Worm (Caenorhabditis elegans) whole organism, L4 larva: ENCODE measurements around the gene pro-1.

Experiments
- F10B5.3 ChIP-seq: sonication (generic microtip); optimal IDR thresholded peaks from 2 replicates; lab custom pipeline; 2016; ENCODE audit warnings: mild to moderate bottlenecking, missing genetic modification characterization, missing compliant biosample characterization
- F37D6.2 ChIP-seq: sonication (generic microtip); optimal IDR thresholded peaks from 2 replicates; lab custom pipeline; 2016; ENCODE audit warnings: mild to moderate bottlenecking, missing genetic modification characterization, missing compliant biosample characterization
- F44E2.7 ChIP-seq: fragments of 200-800 bp; sonication (Bioruptor generic); IDR thresholded peaks from 2 replicates; pipeline ENCODE4 v2.1.2; 2022; ENCODE audit warnings: missing genetic modification characterization, missing compliant biosample characterization
- T20F7.1 ChIP-seq: fragments of 200-800 bp; sonication (Bioruptor generic); optimal IDR thresholded peaks from 2 replicates; lab custom pipeline; 2018; ENCODE audit warnings: mild to moderate bottlenecking, missing genetic modification characterization, missing compliant biosample characterization
- T26A8.4 ChIP-seq: fragments of 200-800 bp; sonication (Bioruptor generic); IDR thresholded peaks from 2 replicates; pipeline ENCODE4 v1.3.6; 2022; ENCODE audit warnings: missing genetic modification characterization, missing compliant biosample characterization
- Y105C5A.15 ChIP-seq: fragments of 200-800 bp; sonication (Bioruptor generic); IDR thresholded peaks from 2 replicates; pipeline ENCODE4 v1.3.6; 2022; ENCODE audit warnings: missing genetic modification characterization, missing compliant biosample characterization
- Y75B8A.6 ChIP-seq: fragments of 200-800 bp; sonication (Bioruptor generic); IDR thresholded peaks from 2 replicates; pipeline ENCODE4 v1.3.6; 2022; ENCODE audit warnings: missing genetic modification reagents, missing genetic modification characterization, missing compliant biosample characterization
- ZK337.2 ChIP-seq: fragments of 200-800 bp; sonication (Bioruptor generic); IDR thresholded peaks from 2 replicates; pipeline ENCODE4 v1.3.6; 2022; ENCODE audit warnings: missing genetic modification reagents, missing genetic modification characterization, missing compliant biosample characterization
- ama-1 ChIP-seq: fragments of 150-350 bp; optimal IDR thresholded peaks from 2 replicates; lab custom pipeline; 2014; ENCODE audit warnings: inconsistent platforms, mixed read lengths
- arid-1 ChIP-seq: fragments of 200-800 bp; sonication (Bioruptor generic); conservative IDR thresholded peaks from 2 replicates; pipeline ENCODE4 v1.3.6; 2022; ENCODE audit warnings: missing genetic modification reagents, missing genetic modification characterization, missing compliant biosample characterization
- attf-4 ChIP-seq: sonication (generic microtip); optimal IDR thresholded peaks from 3 replicates; lab custom pipeline; 2017; ENCODE audit warnings: missing biosample characterization, missing genetic modification characterization
- ceh-28 ChIP-seq: fragments of 150-350 bp; optimal IDR thresholded peaks from 2 replicates; lab custom pipeline; 2014; ENCODE audit warnings: missing biosample characterization, missing genetic modification reagents, missing genetic modification characterization
- ceh-32 ChIP-seq: sonication (generic microtip); optimal IDR thresholded peaks from 2 replicates; lab custom pipeline; 2016; ENCODE audit warnings: mild to moderate bottlenecking, missing genetic modification characterization, missing compliant biosample characterization; ENCODE audit not compliant: poor library complexity
- ceh-44 ChIP-seq: fragments of 200-800 bp; sonication (Bioruptor generic); IDR thresholded peaks from 2 replicates; pipeline ENCODE4 v1.3.6; 2022; ENCODE audit warnings: missing genetic modification reagents, missing genetic modification characterization, missing compliant biosample characterization
- ceh-62 ChIP-seq: sonication (generic microtip); optimal IDR thresholded peaks from 2 replicates; lab custom pipeline; 2017; ENCODE audit warnings: missing biosample characterization, missing genetic modification characterization
- ceh-82 ChIP-seq: sonication (generic microtip); optimal IDR thresholded peaks from 2 replicates; lab custom pipeline; 2017; ENCODE audit warnings: missing biosample characterization, missing genetic modification characterization
- daf-16 ChIP-seq, 3 experiments: sonication (generic microtip); optimal IDR thresholded peaks; 2 replicates each; lab custom pipeline; 2016 to 2017; ENCODE audit warnings: missing genetic modification characterization in 3 of 3, missing genetic modification reagents in 3 of 3, mild to moderate bottlenecking in 2 of 3, missing compliant biosample characterization in 2 of 3, missing biosample characterization in 1 of 3, moderate library complexity in 1 of 3
- dmd-6 ChIP-seq: fragments of 200-800 bp; sonication (Bioruptor generic); IDR thresholded peaks from 2 replicates; pipeline ENCODE4 v1.3.6; 2022; ENCODE audit warnings: missing genetic modification reagents, missing genetic modification characterization, missing compliant biosample characterization
- dmd-8 ChIP-seq: fragments of 200-800 bp; sonication (Bioruptor generic); IDR thresholded peaks from 2 replicates; pipeline ENCODE4 v1.3.6; 2022; ENCODE audit warnings: missing genetic modification characterization, missing compliant biosample characterization
- dpl-1 ChIP-seq: fragments of 150-350 bp; optimal IDR thresholded peaks from 2 replicates; lab custom pipeline; 2014; ENCODE audit warnings: missing biosample characterization, missing genetic modification reagents, missing genetic modification characterization
- fos-1 ChIP-seq: fragments of 150-350 bp; optimal IDR thresholded peaks from 2 replicates; lab custom pipeline; 2014; ENCODE audit warnings: missing biosample characterization, missing genetic modification characterization
- gei-8 ChIP-seq: fragments of 200-800 bp; sonication (Bioruptor generic); optimal IDR thresholded peaks from 2 replicates; lab custom pipeline; 2018; ENCODE audit warnings: mild to moderate bottlenecking, missing genetic modification characterization, missing compliant biosample characterization
- hmg-1.1 ChIP-seq: fragments of 200-800 bp; sonication (Bioruptor generic); IDR thresholded peaks from 2 replicates; pipeline ENCODE4 v1.3.6; 2022; ENCODE audit warnings: missing genetic modification reagents, missing genetic modification characterization, missing compliant biosample characterization
- lim-7 ChIP-seq: fragments of 200-800 bp; sonication (Bioruptor generic); IDR thresholded peaks from 2 replicates; pipeline ENCODE4 v1.3.6; 2022; ENCODE audit warnings: missing genetic modification characterization, missing compliant biosample characterization
- lin-13 ChIP-seq: fragments of 150-350 bp; optimal IDR thresholded peaks from 2 replicates; lab custom pipeline; 2014; ENCODE audit warnings: missing biosample characterization, missing genetic modification reagents, missing genetic modification characterization
- madf-5 ChIP-seq, 2 experiments: fragments of 200-800 bp; sonication (Bioruptor generic); IDR thresholded peaks; 2 replicates each; pipeline ENCODE4 v1.3.6; 2022; ENCODE audit warnings: missing compliant biosample characterization in 2 of 2, missing genetic modification characterization in 2 of 2
- madf-9 ChIP-seq: fragments of 200-800 bp; sonication (Bioruptor generic); conservative IDR thresholded peaks from 2 replicates; pipeline ENCODE4 v1.3.6; 2022; ENCODE audit warnings: missing genetic modification reagents, missing genetic modification characterization, missing compliant biosample characterization
- mdl-1 ChIP-seq, 2 experiments: fragments of 150-350 bp in 1 of 2; sonication (generic microtip) in 1 of 2; optimal IDR thresholded peaks; 2 replicates each; lab custom pipeline; 2014 to 2017; ENCODE audit warnings: missing biosample characterization in 2 of 2, missing genetic modification characterization in 2 of 2
- mes-2 ChIP-seq: sonication (generic microtip); optimal IDR thresholded peaks from 2 replicates; lab custom pipeline; 2016; ENCODE audit warnings: missing genotype, mild to moderate bottlenecking, missing genetic modification characterization, missing compliant biosample characterization; ENCODE audit not compliant: poor library complexity, severe bottlenecking
- nhr-41 ChIP-seq: fragments of 200-800 bp; sonication (Bioruptor generic); IDR thresholded peaks from 2 replicates; pipeline ENCODE4 v1.3.6; 2022; ENCODE audit warnings: missing genetic modification reagents, missing genetic modification characterization, missing compliant biosample characterization
- nhr-6 ChIP-seq: fragments of 150-350 bp; optimal IDR thresholded peaks from 2 replicates; lab custom pipeline; 2014; ENCODE audit warnings: missing biosample characterization, missing genetic modification characterization
- nhr-76 ChIP-seq: fragments of 150-350 bp; optimal IDR thresholded peaks from 2 replicates; lab custom pipeline; 2014; ENCODE audit warnings: missing biosample characterization, missing genetic modification characterization
- php-3 ChIP-seq: fragments of 200-800 bp; sonication (Bioruptor generic); IDR thresholded peaks from 2 replicates; pipeline ENCODE4 v1.3.6; 2022; ENCODE audit warnings: missing genetic modification reagents, missing genetic modification characterization, missing compliant biosample characterization
- pqm-1 ChIP-seq: sonication (generic microtip); optimal IDR thresholded peaks from 2 replicates; lab custom pipeline; 2017; ENCODE audit warnings: missing biosample characterization, missing genetic modification characterization
- skn-1 ChIP-seq: fragments of 150-350 bp; optimal IDR thresholded peaks from 2 replicates; lab custom pipeline; 2014; ENCODE audit warnings: missing biosample characterization, missing genetic modification characterization
- snpc-1.2 ChIP-seq: fragments of 200-800 bp; sonication (Bioruptor generic); IDR thresholded peaks from 2 replicates; pipeline ENCODE4 v1.3.6; 2022; ENCODE audit warnings: missing genetic modification reagents, missing genetic modification characterization, missing compliant biosample characterization
- tra-1 ChIP-seq: fragments of 200-800 bp; sonication (Bioruptor generic); IDR thresholded peaks from 2 replicates; pipeline ENCODE4 v1.3.6; 2022; ENCODE audit warnings: missing genetic modification reagents, missing genetic modification characterization, missing compliant biosample characterization
- unc-62 ChIP-seq, 3 experiments: fragments of 150-350 bp in 1 of 3; sonication (generic microtip); optimal IDR thresholded peaks in 2 of 3; peaks in 1 of 3; 1 replicate in 1 of 3; 2 replicates in 2 of 3; lab custom pipeline; 2014 to 2017; ENCODE audit warnings: missing biosample characterization in 3 of 3, missing genetic modification characterization in 3 of 3, missing genetic modification reagents in 3 of 3, missing genotype in 1 of 3
- vab-7 ChIP-seq: fragments of 200-800 bp; sonication (Bioruptor generic); IDR thresholded peaks from 2 replicates; pipeline ENCODE4 v1.3.6; 2022; ENCODE audit warnings: missing genetic modification reagents, missing genetic modification characterization, missing compliant biosample characterization
- zfp-3 ChIP-seq: fragments of 200-800 bp; sonication (Bioruptor generic); conservative IDR thresholded peaks from 2 replicates; pipeline ENCODE4 v1.3.6; 2022; ENCODE audit warnings: missing genetic modification reagents, missing genetic modification characterization, missing compliant biosample characterization
- zip-11 ChIP-seq: fragments of 200-800 bp; sonication (Bioruptor generic); IDR thresholded peaks from 2 replicates; pipeline ENCODE4 v1.3.6; 2022; ENCODE audit warnings: missing genetic modification characterization, missing compliant biosample characterization
- ztf-11 ChIP-seq: fragments of 150-350 bp; optimal IDR thresholded peaks from 2 replicates; lab custom pipeline; 2014; ENCODE audit warnings: missing biosample characterization, missing genetic modification characterization

pro-1 gene

DNA sequence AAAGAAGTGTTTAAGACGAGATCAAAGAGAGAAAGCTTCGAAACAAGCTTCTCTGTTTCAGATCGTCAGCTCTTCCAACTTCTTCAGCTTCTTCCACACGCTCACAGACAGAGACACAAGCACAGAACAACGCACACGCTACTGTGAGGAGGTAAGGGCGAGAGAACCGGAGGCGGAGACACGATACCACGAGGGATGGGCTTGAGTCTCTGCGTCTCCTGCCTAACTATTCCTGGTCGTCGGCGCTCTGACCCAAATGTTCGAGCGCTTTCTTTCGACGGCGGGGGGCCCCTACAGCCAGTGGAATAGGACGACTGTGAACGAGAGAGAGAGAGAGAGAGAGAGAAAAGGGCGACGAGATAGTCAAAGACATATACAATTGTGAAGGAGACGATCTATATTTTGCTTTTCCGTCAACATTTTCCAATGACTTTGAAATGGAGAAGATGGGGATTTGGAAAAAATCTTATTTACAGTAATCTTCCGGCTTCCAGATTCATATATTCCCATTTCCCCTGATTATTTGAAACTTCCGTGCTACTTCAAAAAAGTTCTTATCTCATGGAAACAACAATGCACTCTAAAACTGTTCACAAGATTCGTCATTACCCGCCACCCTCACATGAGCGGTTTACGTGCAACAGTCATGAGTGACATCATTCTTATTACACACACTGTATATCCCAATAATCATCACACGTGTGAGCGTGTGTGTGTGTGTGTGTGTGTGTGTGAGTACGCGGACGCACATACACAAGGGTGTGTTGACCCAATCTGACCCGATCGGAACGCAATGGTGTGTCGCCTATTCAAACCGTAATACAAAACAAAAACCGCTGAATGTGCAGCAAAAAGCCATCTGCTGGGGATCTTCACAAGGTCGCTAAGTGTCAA, 7.2 kb upstream of the pro-1 start (continued):
- TF ChIP-seq zip-11 (GFP tag; lab: Robert Waterston, UW) (no peak), gei-8 (no peak), arid-1 (GFP tag; lab: Robert Waterston, UW) (peak; percentile 67), daf-16 (GFP tag; optimal IDR thresholded peaks at IDR 0.05; lab: Kevin White, UChicago) (peak; percentile 19 to 21), daf-16 (tag; optimal IDR thresholded peaks at IDR 0.05; lab: Kevin White, UChicago) (peak; percentile 62), dpl-1 (GFP tag; lab: Kevin White, UChicago) (peak; percentile 48), madf-5 (GFP tag; IDR thresholded peaks at IDR 0.05; lab: Robert Waterston, UW) (peak in 1 of 2 experiments; percentile 75; a peak in 1 of 4 replicates), F44E2.7 (no peak), T20F7.1 (GFP tag; lab: Kevin White, UChicago) (peak; percentile 66), ceh-28 (no peak), ceh-82 (no peak), ztf-11 (no peak), Y105C5A.15 (GFP tag; lab: Robert Waterston, UW) (no peak), nhr-6 (tag; lab: Kevin White, UChicago) (peak; percentile 57), mdl-1 (tag; optimal IDR thresholded peaks at IDR 0.05; lab: Kevin White, UChicago) (peak; percentile 89 to 95), unc-62 (GFP tag; optimal IDR thresholded peaks at IDR 0.05 in 1 of 2; lab: Kevin White, UChicago) (peak in 1 of 2 experiments; percentile 99), unc-62 (tag; optimal IDR thresholded peaks at IDR 0.05; lab: Kevin White, UChicago) (no peak), T26A8.4 (GFP tag; lab: Robert Waterston, UW) (peak; percentile 69), ceh-44 (GFP tag; lab: Robert Waterston, UW) (0 out of 2 replicates have a peak, but pooled peaks have one; percentile 29), madf-9 (peak; percentile 33; the same call in 1 of the 2 replicates), ceh-32 (tag; lab: Kevin White, UChicago) (no peak), ceh-62 (no peak), hmg-1.1 (peak; percentile 88)

DNA sequence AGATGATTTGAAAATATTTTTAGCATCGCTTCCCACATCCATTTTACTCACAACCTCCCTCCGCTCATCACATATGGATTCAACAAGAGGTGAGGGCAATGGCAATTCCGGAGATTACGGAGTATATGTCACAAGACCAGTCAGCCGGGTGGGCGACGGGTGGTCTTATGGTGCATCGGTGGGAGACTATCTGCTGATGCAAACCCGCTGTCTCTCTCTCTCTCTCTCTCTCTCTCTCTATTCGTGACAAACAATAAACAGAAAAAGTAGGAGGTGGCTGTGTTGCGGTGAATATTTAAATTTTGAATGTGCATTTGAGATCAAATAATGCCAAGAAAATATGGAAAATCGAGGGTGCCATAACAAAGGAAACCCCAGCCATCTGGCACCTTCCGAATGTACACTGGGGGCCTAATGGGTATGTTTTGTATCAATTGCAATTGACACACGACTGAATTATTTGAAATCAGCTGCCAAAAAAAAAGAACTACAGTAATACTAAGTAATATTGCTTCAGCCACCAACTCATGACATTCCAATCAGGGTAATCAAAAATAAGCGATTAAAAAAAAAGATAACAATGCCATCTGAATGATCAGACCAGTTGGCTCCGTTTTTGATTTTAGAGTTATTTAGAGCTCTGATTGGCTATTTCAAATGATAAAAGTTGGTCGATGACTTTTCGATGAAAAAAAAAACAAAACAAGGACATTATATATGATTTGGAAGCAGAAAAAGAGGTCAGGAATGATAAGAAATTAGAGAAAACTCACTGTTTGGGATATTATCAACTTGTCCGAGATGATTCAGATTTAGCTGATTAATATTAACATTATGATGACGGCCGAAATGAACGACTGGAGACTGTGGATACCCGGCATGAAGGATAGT, 6.3 kb upstream of the pro-1 start:
- TF ChIP-seq Y105C5A.15 (GFP tag; lab: Robert Waterston, UW) (peak; percentile 63; the same call in 1 of the 2 replicates), tra-1 (GFP tag; lab: Robert Waterston, UW) (0 out of 2 replicates have a peak, but pooled peaks have one; percentile 14), snpc-1.2 (GFP tag; lab: Robert Waterston, UW) (peak; percentile 56; the same call in 1 of the 2 replicates), nhr-76 (tag; lab: Kevin White, UChicago) (no peak), lin-13 (peak; percentile 31), hmg-1.1 (no peak), mes-2 (tag; lab: Kevin White, UChicago) (no peak), T20F7.1 (GFP tag; lab: Kevin White, UChicago) (no peak), ceh-28 (no peak), dmd-6 (peak; percentile 21), F37D6.2 (tag; lab: Kevin White, UChicago) (no peak), madf-5 (GFP tag; IDR thresholded peaks at IDR 0.05; lab: Robert Waterston, UW) (peak in 1 of 2 experiments; percentile 2; a peak in 1 of 4 replicates), zip-11 (GFP tag; lab: Robert Waterston, UW) (0 out of 2 replicates have a peak, but pooled peaks have one; percentile 15), ama-1 (lab: Kevin White, UChicago) (peak; percentile 73), daf-16 (GFP tag; optimal IDR thresholded peaks at IDR 0.05; lab: Kevin White, UChicago) (no peak), daf-16 (tag; optimal IDR thresholded peaks at IDR 0.05; lab: Kevin White, UChicago) (peak; percentile 14), Y75B8A.6 (GFP tag; lab: Robert Waterston, UW) (peak; percentile 33; the same call in 1 of the 2 replicates), dmd-8 (GFP tag; lab: Robert Waterston, UW) (no peak), F44E2.7 (no peak), fos-1 (no peak), php-3 (no peak), ZK337.2 (GFP tag; lab: Robert Waterston, UW) (no peak), lim-7 (peak; percentile 69), nhr-41 (GFP tag; lab: Robert Waterston, UW) (peak; percentile 58; the same call in 1 of the 2 replicates), attf-4 (tag; lab: Kevin White, UChicago) (no peak), nhr-6 (tag; lab: Kevin White, UChicago) (no peak), zfp-3 (GFP tag; lab: Robert Waterston, UW) (0 out of 2 replicates have a peak, but pooled peaks have one; percentile 22), ztf-11 (no peak), skn-1 (no peak), vab-7 (GFP tag; lab: Robert Waterston, UW) (peak; percentile 53; the same call in 1 of the 2 replicates), ceh-62 (no peak), madf-9 (0 out of 2 replicates have a peak, but pooled peaks have one; percentile 23), F10B5.3 (tag; lab: Kevin White, UChicago) (no peak), pqm-1 (tag; lab: Kevin White, UChicago) (no peak)
